Fruit fly (Drosophila melanogaster) whole organism, pupa: ENCODE results near the gene CG13898.

Experiments
- CG10348 ChIP-seq: fragments of 200-800 bp; sonication (Bioruptor generic); IDR thresholded peaks from 2 replicates; pipeline ENCODE4 v1.3.6; 2022; ENCODE audit warnings: missing biosample characterization, missing genetic modification characterization
- CG12605 ChIP-seq: fragments of 200-800 bp; sonication (Bioruptor generic); IDR thresholded peaks from 2 replicates; pipeline ENCODE4 v1.3.6; 2022; ENCODE audit warnings: missing biosample characterization, missing genetic modification characterization
- CG13204 ChIP-seq: fragments of 200-800 bp; sonication (Bioruptor generic); optimal IDR thresholded peaks from 2 replicates; lab custom pipeline; 2018; ENCODE audit warnings: missing biosample characterization, mild to moderate bottlenecking, missing genetic modification characterization, moderate library complexity
- CG14655 ChIP-seq: fragments of 200-800 bp; sonication (Bioruptor generic); optimal IDR thresholded peaks from 3 replicates; lab custom pipeline; 2017; ENCODE audit warnings: mild to moderate bottlenecking, missing biosample characterization, missing genetic modification reagents, missing genetic modification characterization
- CG15710 ChIP-seq: fragments of 200-800 bp; sonication (Bioruptor generic); optimal IDR thresholded peaks from 2 replicates; lab custom pipeline; 2018; ENCODE audit warnings: missing biosample characterization, mild to moderate bottlenecking, missing genetic modification characterization, moderate library complexity
- CG17806 ChIP-seq: fragments of 200-800 bp; sonication (Bioruptor generic); optimal IDR thresholded peaks from 2 replicates; lab custom pipeline; 2018; ENCODE audit warnings: missing biosample characterization, mild to moderate bottlenecking, missing genetic modification characterization, moderate library complexity
- CG32121 ChIP-seq: fragments of 200-800 bp; sonication (Bioruptor generic); IDR thresholded peaks from 2 replicates; pipeline ENCODE4 v1.3.6; 2022; ENCODE audit warnings: missing biosample characterization, missing genetic modification characterization
- CG34367 ChIP-seq: fragments of 200-800 bp; sonication (Bioruptor generic); optimal IDR thresholded peaks from 2 replicates; lab custom pipeline; 2018; ENCODE audit warnings: missing biosample characterization, mild to moderate bottlenecking, missing genetic modification characterization
- CG4496 ChIP-seq: fragments of 200-800 bp; sonication (Bioruptor generic); IDR thresholded peaks from 3 replicates; pipeline ENCODE4 v1.3.6; 2022; ENCODE audit warnings: missing biosample characterization, missing genetic modification characterization
- CG8159 ChIP-seq: fragments of 200-800 bp; sonication (Bioruptor generic); optimal IDR thresholded peaks from 3 replicates; lab custom pipeline; 2018; ENCODE audit warnings: missing biosample characterization, mild to moderate bottlenecking, missing genetic modification characterization, moderate library complexity
- CG8301 ChIP-seq: fragments of 200-800 bp; sonication (Bioruptor generic); optimal IDR thresholded peaks from 2 replicates; lab custom pipeline; 2018; ENCODE audit warnings: missing biosample characterization, mild to moderate bottlenecking, missing genetic modification characterization
- CG9948 ChIP-seq: fragments of 200-800 bp; sonication (Bioruptor generic); optimal IDR thresholded peaks from 2 replicates; lab custom pipeline; 2018; ENCODE audit warnings: missing biosample characterization, mild to moderate bottlenecking, missing genetic modification characterization, moderate library complexity
- D1 ChIP-seq: fragments of 200-800 bp; sonication (Bioruptor generic); optimal IDR thresholded peaks from 2 replicates; lab custom pipeline; 2018; ENCODE audit warnings: missing biosample characterization, mild to moderate bottlenecking, missing genetic modification characterization, moderate library complexity
- EcR ChIP-seq: fragments of 200-800 bp; sonication (Bioruptor generic); optimal IDR thresholded peaks from 3 replicates; lab custom pipeline; 2019; ENCODE audit warnings: missing biosample characterization, missing genetic modification characterization, mild to moderate bottlenecking, moderate library complexity, missing genetic modification reagents
- Ets98B ChIP-seq: fragments of 200-800 bp; sonication (Bioruptor generic); IDR thresholded peaks from 2 replicates; pipeline ENCODE4 v1.3.6; 2022; ENCODE audit warnings: missing biosample characterization, missing genetic modification characterization
- Pif1A ChIP-seq: fragments of 200-800 bp; sonication (Bioruptor generic); optimal IDR thresholded peaks from 3 replicates; lab custom pipeline; 2016; ENCODE audit warnings: missing biosample characterization, missing genetic modification characterization
- Pif1B ChIP-seq: fragments of 200-800 bp; sonication (Bioruptor generic); optimal IDR thresholded peaks from 3 replicates; lab custom pipeline; 2016; ENCODE audit warnings: missing biosample characterization, missing genetic modification characterization
- Snoo ChIP-seq: fragments of 200-800 bp; sonication (Bioruptor generic); optimal IDR thresholded peaks from 3 replicates; lab custom pipeline; 2017; ENCODE audit warnings: missing biosample characterization, mild to moderate bottlenecking, missing genetic modification characterization, inconsistent platforms
- fd96Ca ChIP-seq: fragments of 200-800 bp; sonication (Bioruptor generic); IDR thresholded peaks from 3 replicates; pipeline ENCODE4 v1.3.6; 2022; ENCODE audit warnings: missing biosample characterization, missing genetic modification characterization
- gl ChIP-seq: fragments of 200-800 bp; sonication (Bioruptor generic); optimal IDR thresholded peaks from 2 replicates; lab custom pipeline; 2018; ENCODE audit warnings: missing biosample characterization, mild to moderate bottlenecking, missing genetic modification characterization
- rn ChIP-seq: fragments of 200-800 bp; sonication (Bioruptor generic); IDR thresholded peaks from 2 replicates; pipeline ENCODE4 v1.3.6; 2022; ENCODE audit warnings: missing biosample characterization, missing genetic modification characterization

The CG13898 gene

dm6 chr3L:799837-800513 is 3.9 kb downstream of the CG13898 start:
- TF ChIP-seq Ets98B (GFP tag; lab: Robert Waterston, UW): peak; percentile 63
- TF ChIP-seq CG13204 (GFP tag; lab: Kevin White, UChicago): no peak
- peak; percentile 58 for TF ChIP-seq Snoo (tag; lab: Kevin White, UChicago)
- peak; percentile 47 for TF ChIP-seq CG15710 (tag; lab: Kevin White, UChicago)
- peak; percentile 58 for TF ChIP-seq CG17806 (tag; lab: Kevin White, UChicago)
- peak; percentile 23 for TF ChIP-seq CG34367
- peak; percentile 72; the same call in 2 of the 3 replicates for TF ChIP-seq CG4496 (GFP tag; lab: Robert Waterston, UW)
- TF ChIP-seq CG9948 (tag; lab: Kevin White, UChicago): peak; percentile 32
- TF ChIP-seq EcR (GFP tag; lab: Kevin White, UChicago): no peak
- TF ChIP-seq CG8159 (tag; lab: Kevin White, UChicago): peak; percentile 55
- TF ChIP-seq Pif1B (GFP tag; lab: Kevin White, UChicago): no peak
- TF ChIP-seq fd96Ca (GFP tag; lab: Robert Waterston, UW): 0 out of 3 replicates have a peak, but pooled peaks have one; percentile 7
- no peak for TF ChIP-seq rn (GFP tag; lab: Robert Waterston, UW)
- peak; percentile 47; the same call in 1 of the 2 replicates for TF ChIP-seq CG12605 (GFP tag; lab: Robert Waterston, UW)
- no peak for TF ChIP-seq gl (tag; lab: Kevin White, UChicago)
- peak; percentile 33; the same call in 1 of the 2 replicates for TF ChIP-seq CG32121 (GFP tag; lab: Robert Waterston, UW)
- TF ChIP-seq Pif1A (GFP tag; lab: Kevin White, UChicago): peak; percentile 52
- TF ChIP-seq CG8301 (tag; lab: Kevin White, UChicago): peak; percentile 65
- TF ChIP-seq CG10348 (GFP tag; lab: Robert Waterston, UW): no peak
- peak; percentile 71 for TF ChIP-seq CG14655 (GFP tag; lab: Kevin White, UChicago)
- TF ChIP-seq, all 21 proteins: peak for 14

dm6 chr3L:796926-797802 is 6.7 kb downstream of the CG13898 start:
- peak; percentile 14 for TF ChIP-seq CG15710 (tag; lab: Kevin White, UChicago)
- TF ChIP-seq CG17806 (tag; lab: Kevin White, UChicago): peak; percentile 59
- peak; percentile 43 for TF ChIP-seq Pif1A (GFP tag; lab: Kevin White, UChicago)
- TF ChIP-seq CG12605 (GFP tag; lab: Robert Waterston, UW): 0 out of 2 replicates have a peak, but pooled peaks have one; percentile 23
- peak; percentile 26 for TF ChIP-seq Snoo (tag; lab: Kevin White, UChicago)
- peak; percentile 43 for TF ChIP-seq CG9948 (tag; lab: Kevin White, UChicago)
- no peak for TF ChIP-seq CG10348 (GFP tag; lab: Robert Waterston, UW)
- TF ChIP-seq CG8301 (tag; lab: Kevin White, UChicago): peak; percentile 27
- TF ChIP-seq CG4496 (GFP tag; lab: Robert Waterston, UW): 0 out of 3 replicates have a peak, but pooled peaks have one; percentile 20
- TF ChIP-seq CG14655 (GFP tag; lab: Kevin White, UChicago): peak; percentile 45
- TF ChIP-seq EcR (GFP tag; lab: Kevin White, UChicago): no peak
- peak; percentile 5 for TF ChIP-seq CG13204 (GFP tag; lab: Kevin White, UChicago)
- peak; percentile 70 for TF ChIP-seq CG8159 (tag; lab: Kevin White, UChicago)
- TF ChIP-seq fd96Ca (GFP tag; lab: Robert Waterston, UW): no peak

dm6 chr3L:795001-795400 is 8.8 kb downstream of the CG13898 start:
- TF ChIP-seq CG32121 (GFP tag; lab: Robert Waterston, UW): no peak
- TF ChIP-seq CG13204 (GFP tag; lab: Kevin White, UChicago): no peak
- TF ChIP-seq fd96Ca (GFP tag; lab: Robert Waterston, UW): no peak
- no peak for TF ChIP-seq CG12605 (GFP tag; lab: Robert Waterston, UW)
- TF ChIP-seq CG14655 (GFP tag; lab: Kevin White, UChicago): no peak

- TF ChIP-seq CG9948 (tag; lab: Kevin White, UChicago) (no peak), CG14655 (GFP tag; lab: Kevin White, UChicago) (peak; percentile 60), CG15710 (tag; lab: Kevin White, UChicago) (no peak), CG32121 (GFP tag; lab: Robert Waterston, UW) (peak; percentile 74), CG8301 (tag; lab: Kevin White, UChicago) (peak; percentile 47), Ets98B (GFP tag; lab: Robert Waterston, UW) (peak; percentile 75), CG4496 (GFP tag; lab: Robert Waterston, UW) (0 out of 3 replicates have a peak, but pooled peaks have one; percentile 71), CG8159 (tag; lab: Kevin White, UChicago) (no peak)
These were observed 9.4 kb downstream of the CG13898 start for dm6 chr3L:794462-794861.

dm6 chr3L:793733-794320 is 10.0 kb downstream of the CG13898 start:
- no peak; the same call in 2 of the 3 replicates for TF ChIP-seq fd96Ca (GFP tag; lab: Robert Waterston, UW)
- no peak for TF ChIP-seq rn (GFP tag; lab: Robert Waterston, UW)
- no peak for TF ChIP-seq CG13204 (GFP tag; lab: Kevin White, UChicago)
- no peak for TF ChIP-seq CG15710 (tag; lab: Kevin White, UChicago)
- TF ChIP-seq Ets98B (GFP tag; lab: Robert Waterston, UW): peak; percentile 56
- no peak for TF ChIP-seq CG9948 (tag; lab: Kevin White, UChicago)
- TF ChIP-seq CG17806 (tag; lab: Kevin White, UChicago): no peak
- no peak for TF ChIP-seq Snoo (tag; lab: Kevin White, UChicago)
- TF ChIP-seq gl (tag; lab: Kevin White, UChicago): no peak
- no peak for TF ChIP-seq CG8159 (tag; lab: Kevin White, UChicago)
- TF ChIP-seq CG14655 (GFP tag; lab: Kevin White, UChicago): peak; percentile 68
- no peak for TF ChIP-seq EcR (GFP tag; lab: Kevin White, UChicago)
- TF ChIP-seq Pif1B (GFP tag; lab: Kevin White, UChicago): peak; percentile 15
- TF ChIP-seq CG32121 (GFP tag; lab: Robert Waterston, UW): peak; percentile 57; the same call in 1 of the 2 replicates
- TF ChIP-seq CG8301 (tag; lab: Kevin White, UChicago): peak; percentile 61
- TF ChIP-seq Pif1A (GFP tag; lab: Kevin White, UChicago): peak; percentile 36
- no peak for TF ChIP-seq D1 (tag; lab: Kevin White, UChicago)
- 0 out of 2 replicates have a peak, but pooled peaks have one; percentile 38 for TF ChIP-seq CG12605 (GFP tag; lab: Robert Waterston, UW)
- no peak for TF ChIP-seq CG10348 (GFP tag; lab: Robert Waterston, UW)
- no peak for TF ChIP-seq CG34367
- peak; percentile 56 for TF ChIP-seq CG4496 (GFP tag; lab: Robert Waterston, UW)
